Fruit fly (Drosophila melanogaster): ENCODE measurements around the gene CG46193.
"Not testable (repeated sequence)": the region's sequence is repeated elsewhere in the genome, so short reads cannot be mapped to it uniquely, and the experiment has no call there.

Gene CG46193

DNA sequence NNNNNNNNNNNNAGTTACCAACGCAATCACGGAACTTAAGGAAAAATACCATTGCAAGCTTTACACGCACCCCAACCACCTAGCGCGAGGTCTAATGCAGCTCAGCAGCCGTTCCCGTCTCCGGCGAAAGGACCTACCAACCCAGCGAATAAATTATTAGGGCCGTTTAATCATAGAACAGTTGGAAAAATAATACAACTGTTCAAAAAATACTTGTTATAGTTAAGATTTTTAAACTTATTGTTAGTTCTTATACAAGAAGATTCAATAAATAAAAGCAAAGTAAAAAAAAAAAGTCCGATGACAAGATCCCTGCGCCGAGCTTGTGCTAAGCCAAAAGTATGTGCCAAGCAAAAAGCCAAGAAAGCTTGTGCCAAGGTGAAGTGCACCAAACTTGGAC lies at the start of gene CG46193:
TSS of gene CG46193 (plus strand) at position 301 of the 400 bp plus-strand sequence.
- TF ChIP-seq CG12768, pad, bab1 (GFP tag; optimal IDR thresholded peaks at IDR 0.05): not testable (repeated sequence)

DNA sequence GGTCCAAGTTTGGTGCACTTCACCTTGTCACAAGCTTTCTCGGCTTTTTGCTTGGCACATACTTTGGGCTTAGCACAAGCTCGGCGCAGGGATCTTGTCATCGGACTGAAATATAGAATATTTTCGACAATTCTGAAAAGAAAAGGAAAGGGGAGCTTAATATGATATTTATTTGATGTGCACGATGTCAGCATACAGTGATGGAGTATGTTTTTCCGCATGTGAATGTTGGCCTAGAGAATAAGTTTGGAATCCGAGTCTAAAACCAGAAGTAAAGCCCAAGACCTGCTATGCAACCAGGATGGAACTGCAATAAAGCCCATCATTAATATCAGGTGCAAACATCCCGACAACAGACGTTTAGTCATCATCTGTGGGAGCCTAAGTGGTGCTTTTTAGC lies 47.2 kb upstream of the CG46193 start, which contains the start of gene CG46191:
TSS of gene CG46191 (minus strand) at position 101 of the 400 bp plus-strand sequence.
- TF ChIP-seq CG7045, CG5204, Clk (GFP tag; optimal IDR thresholded peaks at IDR 0.05): not testable (repeated sequence)

DNA sequence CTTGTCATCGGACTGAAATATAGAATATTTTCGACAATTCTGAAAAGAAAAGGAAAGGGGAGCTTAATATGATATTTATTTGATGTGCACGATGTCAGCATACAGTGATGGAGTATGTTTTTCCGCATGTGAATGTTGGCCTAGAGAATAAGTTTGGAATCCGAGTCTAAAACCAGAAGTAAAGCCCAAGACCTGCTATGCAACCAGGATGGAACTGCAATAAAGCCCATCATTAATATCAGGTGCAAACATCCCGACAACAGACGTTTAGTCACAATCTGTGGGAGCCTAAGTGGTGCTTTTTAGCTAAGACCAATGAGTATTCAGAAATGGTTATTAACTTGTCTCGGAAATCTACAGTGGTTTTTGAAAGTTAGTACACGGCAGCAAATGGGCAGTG lies 9.7 kb upstream of the CG46193 start, which contains the start of gene CG46192:
TSS of gene CG46192 (minus strand) at position 101 of the 400 bp plus-strand sequence.
- not testable (repeated sequence) for TF ChIP-seq Clk, toe, CG5204 (GFP tag; optimal IDR thresholded peaks at IDR 0.05)

DNA sequence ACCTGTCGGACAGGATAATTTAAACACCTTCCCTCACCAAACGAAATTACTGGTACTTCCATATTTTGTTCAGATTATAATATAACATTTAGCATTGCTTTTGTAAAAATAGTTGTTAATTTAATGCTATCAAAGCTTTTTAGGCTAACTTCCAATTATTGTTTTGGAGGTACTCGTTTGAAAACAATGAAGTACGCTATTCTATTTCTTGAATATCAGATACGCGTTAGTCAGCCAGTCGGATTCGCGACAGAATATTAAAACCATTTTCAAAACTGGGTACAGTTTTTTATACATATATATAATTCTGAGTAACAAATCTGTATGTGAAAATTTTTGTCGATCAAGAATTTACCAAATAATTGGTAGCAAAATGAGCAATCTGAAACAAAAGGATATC lies 21.7 kb downstream of the CG46193 start, which contains the start of gene Mst77Y-4:
TSS of gene Mst77Y-4 (plus strand) at position 301 of the 400 bp plus-strand sequence.
- TF ChIP-seq CG11617, Clk, Mnt (GFP tag; optimal IDR thresholded peaks at IDR 0.05): not testable (repeated sequence)

- not testable (repeated sequence) for TF ChIP-seq Crg-1 (GFP tag; optimal IDR thresholded peaks at IDR 0.05); CG33017 (tag; optimal IDR thresholded peaks at IDR 0.05); kay (GFP tag; ENCODE audit: borderline replicate concordance)
Observed at dm6 chrY:3288909-3289308, 25.9 kb downstream of the CG46193 start, which contains the start of gene CG45764. CG45764 (plus strand) TSS chrY:3289209.
